Worm (Caenorhabditis elegans): ENCODE data around the gene C33F10.11.

Gene C33F10.11

DNA sequence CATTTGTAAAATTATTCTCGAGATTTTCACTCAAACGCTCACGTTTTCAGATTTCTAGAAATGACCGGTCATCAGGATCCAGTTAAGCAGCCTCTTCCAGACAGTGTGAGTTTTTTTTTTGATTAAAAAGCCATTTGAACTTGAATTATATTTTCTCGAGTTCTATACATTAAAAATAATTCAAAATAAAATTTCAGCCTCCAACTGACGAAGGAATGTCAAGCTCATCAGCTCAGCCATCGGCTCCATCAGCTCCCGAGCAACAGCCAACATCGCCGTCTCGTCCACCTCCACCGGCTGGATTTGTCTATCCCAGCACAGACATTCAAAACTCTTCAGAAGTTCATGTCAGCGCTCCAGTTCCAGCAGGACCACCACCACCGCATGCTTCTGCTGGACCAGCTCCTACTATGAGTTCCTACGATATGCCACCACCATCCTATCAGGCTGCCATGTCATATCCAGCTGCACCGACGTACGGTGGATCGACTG is 23.3 kb upstream of the C33F10.11 start, which contains the start of gene F11G11.5 (continued):
- TF ChIP-seq Y53F4B.3 (GFP tag; IDR thresholded peaks at IDR 0.05) (no peak), F23B12.7 (tag; optimal IDR thresholded peaks at IDR 0.05; ENCODE audit: insufficient read depth) (no peak), cebp-2 (GFP tag; IDR thresholded peaks at IDR 0.05) (0 out of 2 replicates have a peak, but pooled peaks have one; percentile 47), egrh-3 (GFP tag; IDR thresholded peaks at IDR 0.05) (peak; percentile 26; the same call in 1 of the 2 replicates), atf-7 (tag; optimal IDR thresholded peaks at IDR 0.05) (peak; percentile 8), chd-7 (tag; optimal IDR thresholded peaks at IDR 0.05) (no peak), nhr-90 (tag; optimal IDR thresholded peaks at IDR 0.05) (peak; percentile 19), repo-1 (tag; optimal IDR thresholded peaks at IDR 0.05) (peak; percentile 32), ama-1 (optimal IDR thresholded peaks at IDR 0.05) (peak; percentile 7), ama-1 (GFP tag; optimal IDR thresholded peaks at IDR 0.05) (no peak), fkh-3 (tag; optimal IDR thresholded peaks at IDR 0.05) (peak; percentile 40), ztf-6 (GFP tag; IDR thresholded peaks at IDR 0.05) (no peak), lsy-27 (tag; optimal IDR thresholded peaks at IDR 0.05; ENCODE audit: borderline replicate concordance, insufficient read depth) (no peak), ztf-28 (GFP tag; IDR thresholded peaks at IDR 0.05) (0 out of 2 replicates have a peak, but pooled peaks have one; percentile 16), ZK185.1 (tag; optimal IDR thresholded peaks at IDR 0.05; ENCODE audit: poor library complexity, severe bottlenecking) (no peak), mcd-1 (GFP tag; IDR thresholded peaks at IDR 0.05) (peak; percentile 41; the same call in 1 of the 2 replicates), F55B11.4 (tag; optimal IDR thresholded peaks at IDR 0.05; ENCODE audit: borderline replicate concordance, insufficient read depth) (no peak), unc-130 (GFP tag; optimal IDR thresholded peaks at IDR 0.05) (no peak), ztf-25 (GFP tag; IDR thresholded peaks at IDR 0.05) (no peak), madf-3 (GFP tag; IDR thresholded peaks at IDR 0.05) (0 out of 2 replicates have a peak, but pooled peaks have one; percentile 3), athp-1 (tag; optimal IDR thresholded peaks at IDR 0.05) (peak; percentile 48), nfyb-1 (GFP tag; IDR thresholded peaks at IDR 0.05) (peak; percentile 75; the same call in 1 of the 2 replicates), tlf-1 (GFP tag; optimal IDR thresholded peaks at IDR 0.05) (peak; percentile 16)

DNA sequence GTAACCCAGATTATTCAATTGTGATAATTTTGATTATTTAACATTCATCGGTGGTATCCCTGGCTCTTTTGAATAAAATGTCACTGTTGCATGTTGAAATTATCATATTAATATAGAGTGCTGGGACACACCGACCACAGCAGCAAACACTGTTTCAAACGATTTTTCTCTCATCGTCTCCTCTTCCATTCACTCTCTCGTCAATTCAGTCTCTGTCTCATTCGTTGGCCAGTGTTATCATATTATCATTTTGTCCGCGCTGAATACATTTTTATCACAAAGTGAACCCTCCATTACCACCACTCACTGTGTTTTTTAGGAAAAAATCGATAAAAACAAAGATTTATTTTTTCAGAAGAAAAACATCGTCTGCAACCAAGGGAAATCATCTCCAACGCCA is 22.4 kb upstream of the C33F10.11 start:
- TF ChIP-seq mel-28 (tag; optimal IDR thresholded peaks at IDR 0.05; ENCODE audit: borderline replicate concordance) = no peak
- no peak for TF ChIP-seq cebp-1 (GFP tag; IDR thresholded peaks at IDR 0.05)
- peak; percentile 14 for TF ChIP-seq cebp-1 (tag; optimal IDR thresholded peaks at IDR 0.05)
- no peak for TF ChIP-seq aptf-2 (GFP tag; conservative IDR thresholded peaks at IDR 0.05)
- TF ChIP-seq madf-8 (GFP tag; conservative IDR thresholded peaks at IDR 0.05) = no peak
- TF ChIP-seq lin-54 (GFP tag; optimal IDR thresholded peaks at IDR 0.05) = peak; percentile 21
- no peak for TF ChIP-seq ztf-6 (GFP tag; IDR thresholded peaks at IDR 0.05)
- TF ChIP-seq nhr-120 (GFP tag; IDR thresholded peaks at IDR 0.05) = no peak
- TF ChIP-seq ets-4 (GFP tag; optimal IDR thresholded peaks at IDR 0.05) = peak; percentile 36
- TF ChIP-seq nhr-80 (tag; optimal IDR thresholded peaks at IDR 0.05) = peak; percentile 89
- TF ChIP-seq dox-1 (GFP tag; IDR thresholded peaks at IDR 0.05) = peak; percentile 54; the same call in 1 of the 2 replicates
- peak; percentile 15 for TF ChIP-seq ztf-18 (tag; optimal IDR thresholded peaks at IDR 0.05)
- peak; percentile 15 for TF ChIP-seq tbp1 (GFP tag; optimal IDR thresholded peaks at IDR 0.05)
- TF ChIP-seq ccch-3 (GFP tag; optimal IDR thresholded peaks at IDR 0.05) = no peak

DNA sequence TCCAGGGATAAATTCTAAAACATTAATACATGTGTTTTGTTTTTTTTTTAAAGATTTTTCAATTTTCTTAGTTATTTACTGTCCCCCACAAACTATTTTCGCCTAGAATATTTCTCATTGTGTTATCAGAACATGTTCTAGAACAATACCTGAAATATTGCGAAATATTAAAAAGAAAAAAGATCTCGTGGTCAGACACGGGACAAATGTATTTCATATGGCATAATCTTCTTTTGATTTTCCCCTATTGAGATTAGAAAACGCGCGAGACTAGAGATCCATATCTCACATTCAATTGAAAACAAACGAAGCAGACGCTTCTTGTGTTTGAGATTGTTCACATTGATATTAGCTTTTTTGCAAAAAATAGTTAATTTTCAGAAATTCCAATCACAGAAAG is 21.5 kb upstream of the C33F10.11 start:
- no peak for TF ChIP-seq ceh-79 (tag; optimal IDR thresholded peaks at IDR 0.05)
- TF ChIP-seq akir-1 (GFP tag; optimal IDR thresholded peaks at IDR 0.05) = no peak
- TF ChIP-seq nfyb-1 (GFP tag; IDR thresholded peaks at IDR 0.05) = 0 out of 2 replicates have a peak, but pooled peaks have one; percentile 46
- peak; percentile 96 for TF ChIP-seq cebp-1 (GFP tag; IDR thresholded peaks at IDR 0.05)
- TF ChIP-seq cebp-1 (tag; optimal IDR thresholded peaks at IDR 0.05) = peak; percentile 99
- 0 out of 2 replicates have a peak, but pooled peaks have one; percentile 13 for TF ChIP-seq lin-26 (GFP tag; IDR thresholded peaks at IDR 0.05)
- TF ChIP-seq pbrm-1 (GFP tag; IDR thresholded peaks at IDR 0.05) = 0 out of 2 replicates have a peak, but pooled peaks have one; percentile 12
- TF ChIP-seq B0336.3 (GFP tag; IDR thresholded peaks at IDR 0.05) = no peak
- peak; percentile 39 for TF ChIP-seq attf-5 (GFP tag; optimal IDR thresholded peaks at IDR 0.05)
- TF ChIP-seq snpc-3.4 (tag; optimal IDR thresholded peaks at IDR 0.05) = no peak
- TF ChIP-seq let-526 (GFP tag; IDR thresholded peaks at IDR 0.05) = peak; percentile 24; the same call in 1 of the 2 replicates
- no peak for TF ChIP-seq F55B11.4 (tag; optimal IDR thresholded peaks at IDR 0.05; ENCODE audit: borderline replicate concordance, insufficient read depth)
- no peak for TF ChIP-seq zim-3 (tag; optimal IDR thresholded peaks at IDR 0.05)
